Fruit fly (Drosophila melanogaster): Measurements from ENCODE around the gene Jasper.

DNA sequence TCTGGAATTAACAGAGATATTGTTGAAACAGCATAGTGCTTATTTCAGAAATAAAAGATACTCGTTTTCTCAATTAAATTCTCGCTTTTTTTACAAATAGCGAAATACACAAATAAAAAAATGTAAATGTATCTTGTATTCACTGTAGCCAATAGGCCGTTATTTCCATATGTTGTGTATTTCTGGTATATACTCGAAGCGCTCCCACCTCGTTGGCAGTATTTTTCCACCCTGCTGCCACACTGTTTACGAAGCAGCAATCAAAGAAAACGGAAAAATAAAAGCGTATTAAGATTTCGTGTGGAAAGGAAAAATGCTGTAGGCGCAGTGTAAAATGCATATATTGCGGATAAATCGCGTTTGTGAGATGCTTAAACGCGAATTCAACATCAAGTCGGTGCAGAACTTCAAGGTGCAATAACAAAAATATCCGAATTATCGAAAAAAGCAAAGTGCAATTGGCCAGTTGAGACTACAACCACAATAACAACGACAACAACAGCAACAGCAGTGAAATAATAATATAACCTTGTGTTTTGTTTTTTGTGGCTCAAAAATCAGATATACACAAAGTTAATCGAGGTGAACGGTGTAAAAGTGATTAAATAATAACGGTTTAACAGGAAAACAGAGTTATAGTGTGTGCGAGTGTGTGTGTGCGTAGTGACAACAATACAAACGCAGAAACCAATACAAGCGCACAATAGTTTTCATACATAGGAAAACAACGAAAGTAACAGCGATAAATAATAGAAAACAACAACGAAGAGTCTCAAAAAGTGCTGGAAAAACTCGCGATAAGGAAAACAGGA is 5.9 kb downstream of the Jasper start, which contains the start of gene sima:
- no peak for TF ChIP-seq tj (GFP tag; optimal IDR thresholded peaks at IDR 0.05)
- TF ChIP-seq cnc (optimal IDR thresholded peaks at IDR 0.05): no peak
- peak; percentile 15 for TF ChIP-seq CG7101 (tag; optimal IDR thresholded peaks at IDR 0.05)
- peak; percentile 1 for TF ChIP-seq ovo (GFP tag; optimal IDR thresholded peaks at IDR 0.05)
- TF ChIP-seq Clk (GFP tag; optimal IDR thresholded peaks at IDR 0.05): no peak
- TF ChIP-seq Hr96 (GFP tag; optimal IDR thresholded peaks at IDR 0.05): no peak
- TF ChIP-seq bab1 (GFP tag; optimal IDR thresholded peaks at IDR 0.05): peak; percentile 26
- peak; percentile 28 for TF ChIP-seq CG33017 (tag; optimal IDR thresholded peaks at IDR 0.05)
- TF ChIP-seq Crg-1 (GFP tag; optimal IDR thresholded peaks at IDR 0.05): no peak
- TF ChIP-seq CG14711 (tag; optimal IDR thresholded peaks at IDR 0.05): peak; percentile 48
- no peak for TF ChIP-seq kay (GFP tag; ENCODE audit: borderline replicate concordance)
- peak; percentile 40 for TF ChIP-seq CG11617 (GFP tag; optimal IDR thresholded peaks at IDR 0.05)
- peak; percentile 57 for TF ChIP-seq CG12768 (GFP tag; optimal IDR thresholded peaks at IDR 0.05)
- TF ChIP-seq cic (GFP tag; optimal IDR thresholded peaks at IDR 0.05): peak; percentile 46

All from whole organism, adult.